Worm (Caenorhabditis elegans) whole organism, late embryonic: ENCODE results near the gene dhs-8.

ENCODE experiments used
- C08G9.2 ChIP-seq: sonication (generic microtip); optimal IDR thresholded peaks from 2 replicates; lab custom pipeline; 2016; ENCODE audit warnings: mild to moderate bottlenecking, missing genetic modification characterization, moderate library complexity, missing compliant biosample characterization
- C38D4.7 ChIP-seq: fragments of 200-800 bp; sonication (Bioruptor generic); optimal IDR thresholded peaks from 2 replicates; lab custom pipeline; 2018; ENCODE audit warnings: mild to moderate bottlenecking, missing genetic modification characterization, moderate library complexity, missing compliant biosample characterization
- F13H6.1 ChIP-seq: sonication (generic microtip); optimal IDR thresholded peaks from 2 replicates; lab custom pipeline; 2016; ENCODE audit warnings: missing genetic modification characterization, missing compliant biosample characterization
- K02D7.2 ChIP-seq: sonication (generic microtip); optimal IDR thresholded peaks from 2 replicates; lab custom pipeline; 2017; ENCODE audit warnings: mild to moderate bottlenecking, missing genetic modification characterization, missing compliant biosample characterization
- T23F11.4 ChIP-seq: fragments of 200-800 bp; sonication (Bioruptor generic); optimal IDR thresholded peaks from 2 replicates; lab custom pipeline; 2018; ENCODE audit warnings: mild to moderate bottlenecking, missing genetic modification characterization, missing compliant biosample characterization
- Y22D7AL.16 ChIP-seq: sonication (generic microtip); optimal IDR thresholded peaks from 2 replicates; lab custom pipeline; 2016; ENCODE audit warnings: missing genetic modification characterization, missing compliant biosample characterization
- ceh-14 ChIP-seq: sonication (generic microtip); optimal IDR thresholded peaks from 2 replicates; lab custom pipeline; 2016; ENCODE audit warnings: missing genotype, missing genetic modification characterization, missing compliant biosample characterization
- ceh-18 ChIP-seq: sonication (generic microtip); optimal IDR thresholded peaks from 2 replicates; lab custom pipeline; 2016; ENCODE audit warnings: missing genetic modification characterization, missing compliant biosample characterization
- ceh-19 ChIP-seq: fragments of 200-800 bp; sonication (Bioruptor generic); optimal IDR thresholded peaks from 2 replicates; lab custom pipeline; 2018; ENCODE audit warnings: mild to moderate bottlenecking, missing genetic modification characterization, missing compliant biosample characterization
- ceh-22 ChIP-seq: sonication (generic microtip); optimal IDR thresholded peaks from 2 replicates; lab custom pipeline; 2017; ENCODE audit warnings: missing biosample characterization, missing genetic modification characterization
- ceh-24 ChIP-seq: sonication (generic microtip); optimal IDR thresholded peaks from 2 replicates; lab custom pipeline; 2016; ENCODE audit warnings: mild to moderate bottlenecking, missing genetic modification characterization, missing compliant biosample characterization
- ceh-30 ChIP-seq: fragments of 150-350 bp; optimal IDR thresholded peaks from 2 replicates; lab custom pipeline; 2014; ENCODE audit warnings: missing biosample characterization, missing genetic modification characterization
- ceh-31 ChIP-seq: sonication (generic microtip); optimal IDR thresholded peaks from 2 replicates; lab custom pipeline; 2016; ENCODE audit warnings: missing genetic modification characterization, missing compliant biosample characterization
- ceh-34 ChIP-seq: sonication (generic microtip); optimal IDR thresholded peaks from 2 replicates; lab custom pipeline; 2016; ENCODE audit warnings: mild to moderate bottlenecking, missing genetic modification characterization, missing compliant biosample characterization
- ceh-45 ChIP-seq: fragments of 200-800 bp; sonication (Bioruptor generic); IDR thresholded peaks from 2 replicates; pipeline ENCODE4 v1.3.6; 2022; ENCODE audit warnings: missing genetic modification reagents, missing genetic modification characterization, missing compliant biosample characterization
- ceh-9 ChIP-seq: sonication (generic microtip); optimal IDR thresholded peaks from 2 replicates; lab custom pipeline; 2016; ENCODE audit warnings: mild to moderate bottlenecking, missing genetic modification characterization, inconsistent platforms, missing compliant biosample characterization
- dmd-4 ChIP-seq: sonication (generic microtip); optimal IDR thresholded peaks from 2 replicates; lab custom pipeline; 2016; ENCODE audit warnings: borderline replicate concordance, missing genetic modification characterization, missing compliant biosample characterization
- elt-4 ChIP-seq: sonication (generic microtip); optimal IDR thresholded peaks from 2 replicates; lab custom pipeline; 2016; ENCODE audit warnings: missing genetic modification characterization, missing compliant biosample characterization
- fkh-10 ChIP-seq: fragments of 150-350 bp; optimal IDR thresholded peaks from 2 replicates; lab custom pipeline; 2014; ENCODE audit warnings: missing biosample characterization, missing genetic modification reagents, missing genetic modification characterization
- fkh-6 ChIP-seq: sonication (generic microtip); optimal IDR thresholded peaks from 2 replicates; lab custom pipeline; 2016; ENCODE audit warnings: missing genetic modification characterization, missing compliant biosample characterization
- gmeb-2 ChIP-seq: sonication (generic microtip); optimal IDR thresholded peaks from 2 replicates; lab custom pipeline; 2016; ENCODE audit warnings: missing genetic modification characterization, inconsistent platforms, missing compliant biosample characterization
- hlh-13 ChIP-seq: fragments of 200-800 bp; sonication (Bioruptor generic); optimal IDR thresholded peaks from 2 replicates; lab custom pipeline; 2018; ENCODE audit warnings: mild to moderate bottlenecking, missing genetic modification characterization, missing compliant biosample characterization
- hlh-15 ChIP-seq: sonication (generic microtip); optimal IDR thresholded peaks from 2 replicates; lab custom pipeline; 2016; ENCODE audit warnings: missing genetic modification characterization, missing compliant biosample characterization
- hlh-30 ChIP-seq: sonication (generic microtip); optimal IDR thresholded peaks from 2 replicates; lab custom pipeline; 2017; ENCODE audit warnings: antibody characterized with exemption, missing genetic modification characterization, missing compliant biosample characterization; ENCODE audit not compliant: insufficient read depth
- hlh-6 ChIP-seq: sonication (generic microtip); optimal IDR thresholded peaks from 2 replicates; lab custom pipeline; 2016; ENCODE audit warnings: missing genotype, missing genetic modification characterization, missing compliant biosample characterization
- lin-11 ChIP-seq: fragments of 200-800 bp; sonication (Bioruptor generic); optimal IDR thresholded peaks from 2 replicates; lab custom pipeline; 2018; ENCODE audit warnings: mild to moderate bottlenecking, missing genetic modification characterization, missing compliant biosample characterization
- madf-2 ChIP-seq: sonication (generic microtip); optimal IDR thresholded peaks from 2 replicates; lab custom pipeline; 2017; ENCODE audit warnings: missing genetic modification characterization, missing compliant biosample characterization
- nfya-1 ChIP-seq: sonication (generic microtip); optimal IDR thresholded peaks from 2 replicates; lab custom pipeline; 2017; ENCODE audit warnings: missing genetic modification characterization, mild to moderate bottlenecking, missing compliant biosample characterization, antibody characterized with exemption, moderate library complexity
- nhr-11 ChIP-seq: fragments of 150-350 bp; optimal IDR thresholded peaks from 2 replicates; lab custom pipeline; 2014; ENCODE audit warnings: missing biosample characterization, missing genetic modification characterization
- nhr-232 ChIP-seq: sonication (generic microtip); optimal IDR thresholded peaks from 2 replicates; lab custom pipeline; 2016; ENCODE audit warnings: missing genetic modification characterization, missing compliant biosample characterization
- pat-9 ChIP-seq: fragments of 200-800 bp; sonication (Bioruptor generic); optimal IDR thresholded peaks from 2 replicates; lab custom pipeline; 2018; ENCODE audit warnings: mild to moderate bottlenecking, missing genetic modification characterization, moderate library complexity, missing compliant biosample characterization
- pax-1 ChIP-seq: fragments of 150-350 bp; optimal IDR thresholded peaks from 2 replicates; lab custom pipeline; 2014; ENCODE audit warnings: missing biosample characterization, missing genetic modification characterization
- pha-2 ChIP-seq: sonication (generic microtip); optimal IDR thresholded peaks from 2 replicates; lab custom pipeline; 2017; ENCODE audit warnings: mild to moderate bottlenecking, missing genetic modification characterization, missing compliant biosample characterization
- pros-1 ChIP-seq: fragments of 150-350 bp; optimal IDR thresholded peaks from 2 replicates; lab custom pipeline; 2014; ENCODE audit warnings: missing biosample characterization, missing genetic modification reagents, missing genetic modification characterization
- rnt-1 ChIP-seq: sonication (generic microtip); optimal IDR thresholded peaks from 2 replicates; lab custom pipeline; 2016; ENCODE audit warnings: missing genetic modification characterization, missing compliant biosample characterization
- sox-2 ChIP-seq: fragments of 200-800 bp; sonication (Bioruptor generic); IDR thresholded peaks from 2 replicates; pipeline ENCODE4 v1.3.6; 2022; ENCODE audit warnings: missing genetic modification reagents, missing genetic modification characterization, missing compliant biosample characterization
- sox-4 ChIP-seq: sonication (generic microtip); optimal IDR thresholded peaks from 2 replicates; lab custom pipeline; 2017; ENCODE audit warnings: mild to moderate bottlenecking, missing genetic modification characterization, inconsistent platforms, missing compliant biosample characterization
- syd-9 ChIP-seq: sonication (generic microtip); optimal IDR thresholded peaks from 2 replicates; lab custom pipeline; 2016; ENCODE audit warnings: mild to moderate bottlenecking, missing genetic modification characterization, moderate library complexity, missing compliant biosample characterization
- tbx-2 ChIP-seq: sonication (generic microtip); optimal IDR thresholded peaks from 2 replicates; lab custom pipeline; 2016; ENCODE audit warnings: missing genetic modification characterization, missing compliant biosample characterization
- tbx-7 ChIP-seq: sonication (generic microtip); optimal IDR thresholded peaks from 2 replicates; lab custom pipeline; 2016; ENCODE audit warnings: missing genotype, missing genetic modification characterization, missing compliant biosample characterization
- ttx-3 ChIP-seq: sonication (generic microtip); optimal IDR thresholded peaks from 2 replicates; lab custom pipeline; 2016; ENCODE audit warnings: missing genetic modification reagents, missing genetic modification characterization, missing compliant biosample characterization
- unc-42 ChIP-seq: sonication (generic microtip); optimal IDR thresholded peaks from 2 replicates; lab custom pipeline; 2016; ENCODE audit warnings: missing genotype, missing genetic modification characterization, missing compliant biosample characterization
- unc-55 ChIP-seq: sonication (generic microtip); optimal IDR thresholded peaks from 2 replicates; lab custom pipeline; 2017; ENCODE audit warnings: missing biosample characterization, missing genetic modification reagents, missing genetic modification characterization
- zip-5 ChIP-seq: sonication (generic microtip); optimal IDR thresholded peaks from 2 replicates; lab custom pipeline; 2016; ENCODE audit warnings: missing genetic modification characterization, missing compliant biosample characterization
- ztf-16 ChIP-seq: sonication (generic microtip); optimal IDR thresholded peaks from 2 replicates; lab custom pipeline; 2017; ENCODE audit warnings: missing genetic modification characterization, missing compliant biosample characterization

The dhs-8 gene

DNA sequence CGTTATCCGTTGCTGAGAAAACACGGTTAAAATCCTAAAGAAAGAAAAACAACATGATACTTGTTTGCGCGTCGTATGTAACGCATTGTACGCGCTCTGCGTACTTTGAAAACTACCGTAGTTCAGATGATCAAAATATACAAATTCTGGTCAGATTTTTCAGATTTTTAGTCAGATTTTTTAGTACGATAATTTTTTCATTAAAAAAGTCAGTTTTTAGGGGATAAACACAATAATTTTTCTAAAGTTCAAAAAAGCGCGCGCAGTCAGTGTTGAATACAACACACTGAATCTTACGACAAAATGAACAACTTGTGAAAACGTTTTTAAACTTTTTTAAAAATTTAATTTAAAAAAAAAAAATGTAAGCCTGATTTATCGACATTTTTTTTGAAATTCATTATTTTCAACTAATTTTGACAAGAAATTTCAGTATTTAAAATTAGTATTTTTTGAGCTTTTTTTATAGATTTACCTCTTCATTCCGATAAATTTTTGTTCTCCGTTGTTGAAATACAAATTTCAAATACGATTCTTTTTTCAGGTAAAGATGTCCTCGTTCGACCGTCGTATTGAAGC, 25.9 kb downstream of the dhs-8 start, which contains the start of gene pot-2:
pot-2 (plus strand) TSS at position 529 of the 579 bp plus-strand sequence.
- no peak for TF ChIP-seq zip-5 (tag; lab: Kevin White, UChicago)
- no peak for TF ChIP-seq unc-55 (GFP tag; lab: Kevin White, UChicago)
- no peak for TF ChIP-seq nfya-1 (tag; lab: Kevin White, UChicago)
- TF ChIP-seq hlh-15 = no peak
- no peak for TF ChIP-seq fkh-10 (GFP tag; lab: Kevin White, UChicago)
- no peak for TF ChIP-seq ceh-34 (tag; lab: Kevin White, UChicago)
- TF ChIP-seq gmeb-2 (tag; lab: Kevin White, UChicago) = no peak
- no peak for TF ChIP-seq F13H6.1 (tag; lab: Kevin White, UChicago)
- TF ChIP-seq nhr-11 (tag; lab: Kevin White, UChicago) = no peak
- no peak for TF ChIP-seq lin-11 (tag; lab: Kevin White, UChicago)
- no peak for TF ChIP-seq hlh-6 (tag; lab: Kevin White, UChicago)
- no peak for TF ChIP-seq pha-2 (tag; lab: Kevin White, UChicago)
- no peak for TF ChIP-seq ceh-45 (GFP tag; lab: Robert Waterston, UW)
- TF ChIP-seq ceh-22 = no peak
- no peak for TF ChIP-seq ttx-3 (tag; lab: Kevin White, UChicago)
- TF ChIP-seq elt-4 (tag; lab: Kevin White, UChicago) = no peak
- no peak for TF ChIP-seq dmd-4 (tag; lab: Kevin White, UChicago)
- TF ChIP-seq pros-1 = no peak
- TF ChIP-seq ceh-24 (tag; lab: Kevin White, UChicago) = no peak
- TF ChIP-seq tbx-2 (tag; lab: Kevin White, UChicago) = no peak

DNA sequence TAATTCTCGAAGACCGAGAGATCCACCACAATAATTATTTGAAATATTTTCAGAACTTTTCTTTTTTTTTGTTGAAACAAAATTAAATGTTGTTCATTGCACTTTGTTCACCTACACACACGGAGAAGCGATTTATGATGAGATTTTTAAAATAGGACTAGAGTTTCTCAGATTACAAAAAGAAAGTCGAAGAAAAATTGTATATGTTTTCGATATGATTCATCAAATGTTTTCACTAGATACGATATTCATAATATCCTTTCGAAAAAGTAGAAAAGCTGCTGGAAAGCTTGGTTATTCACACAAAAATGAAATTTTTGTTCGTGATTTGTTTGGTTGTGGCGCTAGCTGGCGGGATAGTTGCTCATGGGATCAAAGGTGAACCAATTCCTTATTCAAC, 27.2 kb downstream of the dhs-8 start, which contains the start of gene F57C2.4:
F57C2.4 (plus strand) TSS at position 301 of the 400 bp plus-strand sequence.
- TF ChIP-seq unc-42 (tag; lab: Kevin White, UChicago) = no peak
- no peak for TF ChIP-seq fkh-6
- TF ChIP-seq ceh-34 (tag; lab: Kevin White, UChicago) = no peak

- no peak for TF ChIP-seq pat-9 (tag; lab: Kevin White, UChicago)
- TF ChIP-seq ceh-9 = no peak
- no peak for TF ChIP-seq ceh-18 (tag; lab: Kevin White, UChicago)
- no peak for TF ChIP-seq ztf-16 (tag; lab: Kevin White, UChicago)
- no peak for TF ChIP-seq syd-9 (tag; lab: Kevin White, UChicago)
- no peak for TF ChIP-seq Y22D7AL.16
- no peak for TF ChIP-seq hlh-13
- no peak for TF ChIP-seq lin-11 (tag; lab: Kevin White, UChicago)
- no peak for TF ChIP-seq ceh-14 (tag; lab: Kevin White, UChicago)
- no peak for TF ChIP-seq K02D7.2
- no peak for TF ChIP-seq F13H6.1 (tag; lab: Kevin White, UChicago)
- TF ChIP-seq pax-1 = no peak
- no peak for TF ChIP-seq gmeb-2 (tag; lab: Kevin White, UChicago)
- TF ChIP-seq ceh-24 (tag; lab: Kevin White, UChicago) = no peak
- TF ChIP-seq, all 69 proteins: peak for 0
Observed at ce11 chrII:14527104-14527503, 29.3 kb downstream of the dhs-8 start.

DNA sequence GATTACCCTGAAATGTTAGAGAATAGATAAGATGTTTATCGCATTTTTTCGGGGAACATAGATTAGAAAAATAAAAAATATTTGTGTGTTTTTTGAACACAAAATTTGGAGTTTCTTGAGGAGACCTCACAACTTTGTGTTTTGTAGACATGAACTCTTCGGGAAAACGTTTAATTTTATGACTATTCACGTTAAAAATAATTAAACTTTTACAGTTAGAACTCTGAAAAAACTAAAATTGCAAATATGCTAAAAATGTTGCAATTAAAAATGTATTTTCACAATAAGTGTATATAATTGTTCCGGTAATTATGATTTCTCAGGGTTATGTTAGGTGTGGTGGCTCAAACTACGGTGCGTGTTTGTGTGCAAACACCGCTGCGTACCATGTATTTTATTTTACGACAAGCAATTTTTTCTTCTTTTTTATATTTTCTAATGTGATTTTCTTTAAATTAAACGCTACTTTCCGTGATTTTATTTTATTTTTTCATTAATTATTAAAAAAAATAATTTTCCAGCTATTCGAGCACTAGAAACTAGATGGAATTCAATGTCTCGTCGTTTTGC, 30.5 kb downstream of the dhs-8 start, which contains the start of the genes F57C2.5 and spat-1:
F57C2.5 (minus strand) TSS at position 7 of the 570 bp plus-strand sequence.
spat-1 (plus strand) TSS at position 520 of the 570 bp plus-strand sequence.
- TF ChIP-seq ceh-31 (tag; lab: Kevin White, UChicago) (peak; percentile 99), nfya-1 (tag; lab: Kevin White, UChicago) (peak; percentile 68), ceh-22 (no peak), sox-4 (no peak), hlh-15 (peak; percentile 79), ceh-9 (no peak), pax-1 (no peak), fkh-10 (GFP tag; lab: Kevin White, UChicago) (no peak), madf-2 (tag; lab: Kevin White, UChicago) (peak; percentile 6), elt-4 (tag; lab: Kevin White, UChicago) (no peak), rnt-1 (tag; lab: Kevin White, UChicago) (peak; percentile 92), K02D7.2 (no peak), T23F11.4 (GFP tag; lab: Kevin White, UChicago) (no peak), sox-2 (GFP tag; lab: Robert Waterston, UW) (no peak), tbx-7 (tag; lab: Kevin White, UChicago) (peak; percentile 94), ceh-30 (tag; lab: Kevin White, UChicago) (no peak), hlh-30 (tag; lab: Kevin White, UChicago) (no peak), C38D4.7 (GFP tag; lab: Kevin White, UChicago) (no peak), C08G9.2 (tag; lab: Kevin White, UChicago) (peak; percentile 94), nhr-232 (no peak), ceh-19 (GFP tag; lab: Kevin White, UChicago) (peak; percentile 64), pros-1 (no peak)
